Fruit fly (Drosophila melanogaster) whole organism, embryonic: ENCODE results near the gene CG13055.

Source experiments
- Blimp-1 ChIP-seq: fragments of 200-800 bp; sonication (Bioruptor generic); optimal IDR thresholded peaks from 3 replicates; lab custom pipeline; 2018; ENCODE audit warnings: missing biosample characterization, missing genetic modification characterization, mild to moderate bottlenecking, moderate library complexity, missing genetic modification reagents
- CG12071 ChIP-seq: fragments of 200-800 bp; sonication (Bioruptor generic); optimal IDR thresholded peaks from 3 replicates; lab custom pipeline; 2018; ENCODE audit warnings: missing biosample characterization, mild to moderate bottlenecking, missing genetic modification characterization
- D19A ChIP-seq: fragments of 200-800 bp; optimal IDR thresholded peaks from 3 replicates; lab custom pipeline; 2019; ENCODE audit warnings: missing biosample characterization, mild to moderate bottlenecking, missing genetic modification characterization, moderate library complexity
- Deaf1 ChIP-seq: fragments of 200-800 bp; optimal IDR thresholded peaks from 3 replicates; lab custom pipeline; 2019; ENCODE audit warnings: missing biosample characterization, mild to moderate bottlenecking, missing genetic modification characterization, moderate library complexity
- Dref ChIP-seq: fragments of 200-800 bp; sonication (Bioruptor generic); IDR thresholded peaks from 2 replicates; pipeline ENCODE4 v1.3.6; 2022; ENCODE audit warnings: missing biosample characterization, missing genetic modification characterization
- E2f1 ChIP-seq: fragments of 200-800 bp; sonication (Bioruptor generic); IDR thresholded peaks from 2 replicates; pipeline ENCODE4 v1.3.6; 2022; ENCODE audit warnings: missing biosample characterization, missing genetic modification characterization
- Ets65A ChIP-seq: fragments of 200-800 bp; sonication (Bioruptor generic); peaks from one replicate; lab custom pipeline; 2016; ENCODE audit warnings: missing biosample characterization, missing genetic modification characterization
- Fer2 ChIP-seq: fragments of 200-800 bp; sonication (Bioruptor generic); optimal IDR thresholded peaks from 2 replicates; lab custom pipeline; 2018; ENCODE audit warnings: missing biosample characterization, mild to moderate bottlenecking, missing genetic modification characterization, moderate library complexity
- Hr78 ChIP-seq, 2 experiments: fragments of 200-800 bp in 1 of 2; fragments of >200 bp in 1 of 2; sonication (Bioruptor generic) in 1 of 2; optimal IDR thresholded peaks; 2 replicates each; lab custom pipeline; 2017 to 2019; ENCODE audit warnings: missing biosample characterization in 2 of 2, missing genetic modification characterization in 2 of 2, mild to moderate bottlenecking in 1 of 2, moderate library complexity in 1 of 2
- MTF-1 ChIP-seq: fragments of 200-800 bp; sonication (Bioruptor generic); optimal IDR thresholded peaks from 2 replicates; lab custom pipeline; 2018; ENCODE audit warnings: missing biosample characterization, mild to moderate bottlenecking, missing genetic modification characterization, borderline replicate concordance
- Nf-YA ChIP-seq: fragments of 200-800 bp; sonication (Bioruptor generic); IDR thresholded peaks from 2 replicates; pipeline ENCODE4 v1.3.6; 2022; ENCODE audit warnings: missing biosample characterization, missing genetic modification characterization
- ap ChIP-seq: fragments of 200-800 bp; sonication (Bioruptor generic); IDR thresholded peaks from 2 replicates; pipeline ENCODE4 v1.3.6; 2022; ENCODE audit warnings: missing biosample characterization, missing genetic modification characterization
- bsh ChIP-seq, 2 experiments: fragments of 200-800 bp; sonication (Bioruptor generic); optimal IDR thresholded peaks; 2 replicates each; lab custom pipeline; 2017 to 2018; ENCODE audit warnings: mild to moderate bottlenecking in 2 of 2, missing biosample characterization in 2 of 2, missing genetic modification characterization in 2 of 2, moderate library complexity in 1 of 2
- chinmo ChIP-seq: fragments of 200-800 bp; sonication (Bioruptor generic); IDR thresholded peaks from 4 replicates; pipeline ENCODE4 v1.3.6; 2022; ENCODE audit warnings: missing biosample characterization, missing genetic modification characterization; ENCODE audit not compliant: partially characterized antibody
- dmrt99B ChIP-seq: fragments of 200-800 bp; sonication (Bioruptor generic); optimal IDR thresholded peaks from 2 replicates; lab custom pipeline; 2018; ENCODE audit warnings: missing biosample characterization, mild to moderate bottlenecking, missing genetic modification characterization, moderate library complexity
- en ChIP-seq: fragments of 200-800 bp; sonication (Bioruptor generic); optimal IDR thresholded peaks from 2 replicates; lab custom pipeline; 2016; ENCODE audit warnings: missing biosample characterization, missing genetic modification characterization
- hb ChIP-seq: fragments of 200-800 bp; sonication (Bioruptor generic); IDR thresholded peaks from 3 replicates; pipeline ENCODE4 v1.3.6; 2022; ENCODE audit warnings: missing biosample characterization, missing genetic modification characterization; ENCODE audit not compliant: partially characterized antibody
- mirr ChIP-seq: fragments of 200-800 bp; sonication (Bioruptor generic); optimal IDR thresholded peaks from 3 replicates; lab custom pipeline; 2018; ENCODE audit warnings: missing biosample characterization, mild to moderate bottlenecking, missing genetic modification characterization
- nom ChIP-seq: fragments of 200-800 bp; sonication (Bioruptor generic); optimal IDR thresholded peaks from 2 replicates; lab custom pipeline; 2017; ENCODE audit warnings: missing biosample characterization, missing genetic modification characterization, mild to moderate bottlenecking, moderate library complexity, missing genetic modification reagents
- sens ChIP-seq: fragments of 200-800 bp; sonication (Bioruptor generic); peaks from one replicate; lab custom pipeline; 2016; ENCODE audit warnings: missing biosample characterization, missing genetic modification characterization
- tio ChIP-seq: fragments of 200-800 bp; sonication (Bioruptor generic); optimal IDR thresholded peaks from 2 replicates; lab custom pipeline; 2017; ENCODE audit warnings: missing biosample characterization, missing genetic modification characterization, inconsistent platforms
- vvl ChIP-seq: fragments of 200-800 bp; sonication (Bioruptor generic); IDR thresholded peaks from 2 replicates; pipeline ENCODE4 v1.3.6; 2022; ENCODE audit warnings: missing biosample characterization, missing genetic modification characterization

CG13055 gene

DNA sequence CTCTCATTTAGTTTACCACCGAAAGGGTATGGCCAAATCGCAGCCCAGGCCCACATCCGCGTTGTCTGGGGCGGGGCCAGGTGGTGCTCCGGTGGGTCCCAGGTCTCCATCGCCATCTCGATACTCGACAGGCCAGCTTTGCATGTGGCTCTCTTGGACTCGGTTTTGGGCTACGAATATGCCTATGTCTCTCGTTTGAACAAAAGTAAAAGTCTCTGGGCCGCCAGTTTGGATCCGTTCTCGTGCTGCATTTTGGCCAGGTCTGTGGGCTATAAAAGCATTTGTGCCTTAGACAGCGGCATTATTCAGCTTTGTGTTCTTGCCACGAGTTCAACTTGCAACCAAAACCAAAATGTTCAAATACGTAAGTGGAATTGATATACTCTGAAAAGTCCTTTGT, 25.0 kb upstream of the CG13055 start, which contains the start of gene CG13065:
Gene CG13065, plus strand, starts transcription at position 301 of the 400 bp plus-strand sequence.
- no peak for TF ChIP-seq dmrt99B (tag; lab: Kevin White, UChicago)

DNA sequence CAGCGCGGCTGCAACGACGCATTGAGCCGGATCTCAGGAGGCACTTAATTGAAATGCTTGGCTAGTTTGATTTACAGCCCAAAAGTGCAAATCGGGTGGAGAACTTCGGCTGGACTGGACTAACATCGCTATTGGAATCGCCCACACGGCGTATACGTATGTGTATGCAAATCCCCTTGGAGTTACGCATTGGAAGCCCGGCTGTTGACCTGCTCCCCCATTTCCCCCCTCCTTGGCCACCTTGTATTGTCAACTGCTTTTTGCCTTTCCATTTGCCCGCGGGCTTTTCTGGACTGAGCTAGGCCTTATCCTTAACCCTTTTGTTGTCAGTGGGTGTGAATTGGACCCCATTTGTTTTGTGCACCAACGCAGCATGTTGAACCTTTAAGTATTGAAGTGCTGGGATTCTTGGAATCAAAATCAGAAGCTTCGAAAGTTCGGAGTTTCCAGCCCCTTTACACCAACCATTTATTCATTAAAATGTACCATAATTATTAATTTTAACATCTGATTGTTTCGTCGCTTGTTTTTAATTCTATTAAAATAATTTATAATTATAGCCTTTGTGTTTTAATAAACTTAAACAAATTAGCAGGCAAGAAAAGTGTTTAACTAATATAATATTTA, 23.3 kb upstream of the CG13055 start:
- 0 out of 2 replicates have a peak, but pooled peaks have one; percentile 9 for TF ChIP-seq Dref (GFP tag; lab: Robert Waterston, UW)
- peak; percentile 11 for TF ChIP-seq Ets65A (GFP tag; lab: Kevin White, UChicago)
- no peak for TF ChIP-seq MTF-1 (GFP tag; lab: Kevin White, UChicago)
- TF ChIP-seq, all 482 proteins: peak for 2

DNA sequence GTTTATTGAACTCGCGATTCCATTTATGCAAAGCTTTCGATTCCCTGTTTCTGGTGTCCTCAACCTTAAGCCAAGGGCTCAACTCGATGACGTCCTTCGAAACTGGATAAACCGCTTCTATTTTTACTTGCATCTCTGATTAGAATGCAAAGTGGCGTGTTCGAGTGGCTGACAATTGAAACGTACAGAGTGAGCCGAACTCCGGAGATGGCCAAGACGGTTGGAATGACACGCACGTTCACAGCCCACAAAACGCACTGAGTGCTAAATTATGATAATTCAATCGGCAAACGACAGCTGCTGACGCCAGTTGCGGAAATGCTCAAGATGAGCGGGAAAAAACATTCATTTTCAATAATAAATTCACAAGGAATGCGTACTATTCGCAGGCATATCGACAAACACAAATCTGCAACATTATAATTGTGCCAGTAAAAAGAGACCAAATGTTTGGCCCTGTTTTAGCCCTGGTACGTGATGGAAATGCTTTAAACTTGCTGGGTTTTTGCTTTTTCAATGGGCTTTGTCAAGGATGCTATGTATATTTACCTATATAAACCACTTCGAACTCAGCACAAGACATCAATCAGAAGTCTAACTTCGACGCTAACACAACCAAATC, 20.3 kb upstream of the CG13055 start, which contains the start of gene CG13066:
Gene CG13066, plus strand, starts transcription at position 572 of the 622 bp plus-strand sequence.
- TF ChIP-seq tio (GFP tag; lab: Kevin White, UChicago) (no peak), sens (GFP tag; lab: Kevin White, UChicago) (peak; percentile 52), chinmo (0 out of 4 replicates have a peak, but pooled peaks have one; percentile 48), vvl (GFP tag; lab: Robert Waterston, UW) (peak; percentile 37; the same call in 1 of the 2 replicates)

DNA sequence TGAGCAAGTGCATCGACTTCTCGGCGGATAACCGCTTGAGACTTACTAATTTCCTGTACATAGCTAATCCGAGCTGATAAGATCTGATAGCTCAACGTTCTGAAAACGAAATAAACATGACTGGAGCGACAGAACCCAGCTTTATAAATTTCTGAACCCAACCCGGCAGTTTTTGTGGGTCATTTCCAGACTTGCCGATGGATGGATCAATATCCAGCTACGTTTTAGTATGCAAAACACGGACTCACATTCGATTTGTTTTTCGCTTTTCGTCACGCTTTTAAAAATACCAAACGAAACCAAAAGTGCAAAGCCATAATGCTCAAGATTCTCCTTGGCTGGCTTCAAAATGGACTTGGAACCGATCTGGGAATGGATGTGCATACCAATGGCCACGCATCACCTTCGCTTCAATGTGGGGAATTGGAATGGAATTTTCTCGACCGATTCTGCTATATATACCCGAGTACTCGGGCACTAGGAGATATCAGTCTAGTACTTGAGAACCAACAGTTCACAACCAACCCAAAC, 18.7 kb upstream of the CG13055 start, which contains the start of the genes CG34248 and CG13067:
Gene CG34248, minus strand, starts transcription at position 101 of the 531 bp plus-strand sequence.
Gene CG13067, plus strand, starts transcription at position 481 of the 531 bp plus-strand sequence.
- TF ChIP-seq vvl (GFP tag; lab: Robert Waterston, UW): peak; percentile 25; the same call in 1 of the 2 replicates
- TF ChIP-seq ap (GFP tag; lab: Robert Waterston, UW): no peak
- no peak for TF ChIP-seq Deaf1 (tag; lab: Kevin White, UChicago)
- peak; percentile 80 for TF ChIP-seq Blimp-1 (GFP tag; lab: Kevin White, UChicago)

DNA sequence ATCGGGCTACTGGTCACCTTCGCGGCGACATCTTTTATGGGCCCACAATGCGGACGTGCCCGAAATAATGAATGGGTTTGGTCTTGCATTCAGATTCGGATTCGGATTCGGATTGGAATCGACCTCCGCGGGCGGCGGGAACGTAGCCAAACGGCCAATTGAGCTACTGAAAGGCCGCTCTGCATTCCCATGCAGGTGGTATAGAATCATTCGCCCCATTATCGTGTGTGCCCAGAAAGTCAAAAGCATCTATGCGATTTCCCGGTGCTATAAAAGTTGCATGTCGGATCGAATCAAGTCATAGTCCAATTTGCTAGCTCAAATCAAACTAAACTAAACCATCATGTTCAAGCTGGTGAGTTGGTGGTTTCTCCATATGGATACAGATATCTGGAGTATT, 16.9 kb upstream of the CG13055 start, which contains the start of gene CG13068:
Gene CG13068, plus strand, starts transcription at position 301 of the 400 bp plus-strand sequence.
- TF ChIP-seq Hr78 (GFP tag; optimal IDR thresholded peaks at IDR 0.05; lab: Kevin White, UChicago) (no peak), hb (GFP tag; lab: Robert Waterston, UW) (0 out of 3 replicates have a peak, but pooled peaks have one; percentile 16), vvl (GFP tag; lab: Robert Waterston, UW) (0 out of 2 replicates have a peak, but pooled peaks have one; percentile 39)

DNA sequence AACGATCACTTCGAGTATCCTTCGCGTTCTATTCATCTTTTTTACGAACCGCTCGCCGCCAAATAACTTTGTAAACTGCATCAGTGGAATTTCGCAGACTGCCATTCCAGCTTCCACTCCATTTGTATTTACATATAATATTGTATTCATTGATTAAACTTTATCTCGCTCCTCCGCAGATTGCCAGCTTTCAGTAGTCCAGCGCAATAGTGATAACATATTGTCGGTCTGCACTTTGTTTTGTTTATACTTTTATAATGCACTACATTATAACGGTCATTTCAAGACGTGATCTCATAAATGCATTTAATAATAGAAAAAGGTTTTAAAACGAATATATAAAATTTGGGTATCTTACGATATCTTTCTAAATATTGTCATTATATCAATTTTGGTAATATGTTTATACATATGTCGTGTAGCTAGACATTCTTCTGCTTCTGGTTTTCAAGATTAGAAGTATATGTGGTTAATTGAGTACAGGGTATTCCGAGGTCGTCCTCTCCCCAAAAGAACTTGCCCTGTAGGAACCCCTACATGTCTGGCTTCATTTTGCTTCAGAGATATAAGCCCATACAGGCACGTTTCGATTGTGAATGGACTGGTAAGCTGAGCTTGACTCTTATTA, 16.1 kb upstream of the CG13055 start, which contains the start of gene CG4950:
Gene CG4950, minus strand, starts transcription at position 51 of the 628 bp plus-strand sequence.
- TF ChIP-seq D19A (tag; lab: Kevin White, UChicago) (no peak), Nf-YA (GFP tag; lab: Robert Waterston, UW) (no peak), CG12071 (GFP tag; lab: Kevin White, UChicago) (no peak), nom (GFP tag; lab: Kevin White, UChicago) (peak; percentile 15), bsh (GFP tag; optimal IDR thresholded peaks at IDR 0.05; lab: Kevin White, UChicago) (peak in 1 of 2 experiments; percentile 9), en (GFP tag; lab: Kevin White, UChicago) (no peak), E2f1 (GFP tag; lab: Robert Waterston, UW) (no peak), Fer2 (tag; lab: Kevin White, UChicago) (no peak), mirr (GFP tag; lab: Kevin White, UChicago) (no peak), Blimp-1 (GFP tag; lab: Kevin White, UChicago) (no peak)
